Worm (Caenorhabditis elegans) whole organism, late embryonic: ENCODE results near the gene C02F5.13.

Experiments used
- C08G9.2 ChIP-seq: sonication (generic microtip); optimal IDR thresholded peaks from 2 replicates; lab custom pipeline; 2016; ENCODE audit warnings: mild to moderate bottlenecking, missing genetic modification characterization, moderate library complexity, missing compliant biosample characterization
- F13H6.1 ChIP-seq: sonication (generic microtip); optimal IDR thresholded peaks from 2 replicates; lab custom pipeline; 2016; ENCODE audit warnings: missing genetic modification characterization, missing compliant biosample characterization
- K02D7.2 ChIP-seq: sonication (generic microtip); optimal IDR thresholded peaks from 2 replicates; lab custom pipeline; 2017; ENCODE audit warnings: mild to moderate bottlenecking, missing genetic modification characterization, missing compliant biosample characterization
- T23F11.4 ChIP-seq: fragments of 200-800 bp; sonication (Bioruptor generic); optimal IDR thresholded peaks from 2 replicates; lab custom pipeline; 2018; ENCODE audit warnings: mild to moderate bottlenecking, missing genetic modification characterization, missing compliant biosample characterization
- Y22D7AL.16 ChIP-seq: sonication (generic microtip); optimal IDR thresholded peaks from 2 replicates; lab custom pipeline; 2016; ENCODE audit warnings: missing genetic modification characterization, missing compliant biosample characterization
- ahr-1 ChIP-seq: sonication (generic microtip); optimal IDR thresholded peaks from 2 replicates; lab custom pipeline; 2016; ENCODE audit warnings: missing genetic modification characterization, missing compliant biosample characterization
- ama-1 ChIP-seq: fragments of 150-350 bp; optimal IDR thresholded peaks from 2 replicates; lab custom pipeline; 2014
- ceh-19 ChIP-seq: fragments of 200-800 bp; sonication (Bioruptor generic); optimal IDR thresholded peaks from 2 replicates; lab custom pipeline; 2018; ENCODE audit warnings: mild to moderate bottlenecking, missing genetic modification characterization, missing compliant biosample characterization
- ceh-2 ChIP-seq: sonication (generic microtip); optimal IDR thresholded peaks from 2 replicates; lab custom pipeline; 2016; ENCODE audit warnings: missing genotype, missing genetic modification characterization, missing compliant biosample characterization
- ceh-22 ChIP-seq: sonication (generic microtip); optimal IDR thresholded peaks from 2 replicates; lab custom pipeline; 2017; ENCODE audit warnings: missing biosample characterization, missing genetic modification characterization
- ceh-24 ChIP-seq: sonication (generic microtip); optimal IDR thresholded peaks from 2 replicates; lab custom pipeline; 2016; ENCODE audit warnings: mild to moderate bottlenecking, missing genetic modification characterization, missing compliant biosample characterization
- ceh-34 ChIP-seq: sonication (generic microtip); optimal IDR thresholded peaks from 2 replicates; lab custom pipeline; 2016; ENCODE audit warnings: mild to moderate bottlenecking, missing genetic modification characterization, missing compliant biosample characterization
- ceh-45 ChIP-seq: fragments of 200-800 bp; sonication (Bioruptor generic); IDR thresholded peaks from 2 replicates; pipeline ENCODE4 v1.3.6; 2022; ENCODE audit warnings: missing genetic modification reagents, missing genetic modification characterization, missing compliant biosample characterization
- ceh-48 ChIP-seq: sonication (generic microtip); optimal IDR thresholded peaks from 2 replicates; lab custom pipeline; 2016; ENCODE audit warnings: missing genetic modification characterization, inconsistent platforms, missing compliant biosample characterization
- che-1 ChIP-seq: sonication (generic microtip); optimal IDR thresholded peaks from 2 replicates; lab custom pipeline; 2016; ENCODE audit warnings: mild to moderate bottlenecking, missing genetic modification characterization, missing compliant biosample characterization
- dmd-4 ChIP-seq: sonication (generic microtip); optimal IDR thresholded peaks from 2 replicates; lab custom pipeline; 2016; ENCODE audit warnings: borderline replicate concordance, missing genetic modification characterization, missing compliant biosample characterization
- dve-1 ChIP-seq: sonication (generic microtip); optimal IDR thresholded peaks from 2 replicates; lab custom pipeline; 2017; ENCODE audit warnings: antibody characterized with exemption, mild to moderate bottlenecking, missing genetic modification characterization, missing compliant biosample characterization
- elt-4 ChIP-seq: sonication (generic microtip); optimal IDR thresholded peaks from 2 replicates; lab custom pipeline; 2016; ENCODE audit warnings: missing genetic modification characterization, missing compliant biosample characterization
- ets-4 ChIP-seq: sonication (generic microtip); optimal IDR thresholded peaks from 2 replicates; lab custom pipeline; 2016; ENCODE audit warnings: missing genetic modification characterization, missing compliant biosample characterization
- fax-1 ChIP-seq: sonication (generic microtip); optimal IDR thresholded peaks from 2 replicates; lab custom pipeline; 2016; ENCODE audit warnings: missing genotype, missing genetic modification characterization, missing compliant biosample characterization
- fkh-10 ChIP-seq: fragments of 150-350 bp; optimal IDR thresholded peaks from 2 replicates; lab custom pipeline; 2014; ENCODE audit warnings: missing biosample characterization, missing genetic modification reagents, missing genetic modification characterization
- gmeb-2 ChIP-seq: sonication (generic microtip); optimal IDR thresholded peaks from 2 replicates; lab custom pipeline; 2016; ENCODE audit warnings: missing genetic modification characterization, inconsistent platforms, missing compliant biosample characterization
- hlh-15 ChIP-seq: sonication (generic microtip); optimal IDR thresholded peaks from 2 replicates; lab custom pipeline; 2016; ENCODE audit warnings: missing genetic modification characterization, missing compliant biosample characterization
- hlh-30 ChIP-seq: sonication (generic microtip); optimal IDR thresholded peaks from 2 replicates; lab custom pipeline; 2017; ENCODE audit warnings: antibody characterized with exemption, missing genetic modification characterization, missing compliant biosample characterization; ENCODE audit not compliant: insufficient read depth
- hlh-8 ChIP-seq: sonication (generic microtip); optimal IDR thresholded peaks from 2 replicates; lab custom pipeline; 2016; ENCODE audit warnings: missing genotype, missing genetic modification characterization, missing compliant biosample characterization
- lim-6 ChIP-seq: sonication (generic microtip); optimal IDR thresholded peaks from 2 replicates; lab custom pipeline; 2016; ENCODE audit warnings: missing genetic modification characterization, missing compliant biosample characterization
- lin-11 ChIP-seq: fragments of 200-800 bp; sonication (Bioruptor generic); optimal IDR thresholded peaks from 2 replicates; lab custom pipeline; 2018; ENCODE audit warnings: mild to moderate bottlenecking, missing genetic modification characterization, missing compliant biosample characterization
- madf-2 ChIP-seq: sonication (generic microtip); optimal IDR thresholded peaks from 2 replicates; lab custom pipeline; 2017; ENCODE audit warnings: missing genetic modification characterization, missing compliant biosample characterization
- mec-3 ChIP-seq: sonication (generic microtip); optimal IDR thresholded peaks from 2 replicates; lab custom pipeline; 2016; ENCODE audit warnings: borderline replicate concordance, missing genetic modification characterization, missing compliant biosample characterization
- nfya-1 ChIP-seq: sonication (generic microtip); optimal IDR thresholded peaks from 2 replicates; lab custom pipeline; 2017; ENCODE audit warnings: missing genetic modification characterization, mild to moderate bottlenecking, missing compliant biosample characterization, antibody characterized with exemption, moderate library complexity
- nhr-11 ChIP-seq: fragments of 150-350 bp; optimal IDR thresholded peaks from 2 replicates; lab custom pipeline; 2014; ENCODE audit warnings: missing biosample characterization, missing genetic modification characterization
- nhr-232 ChIP-seq: sonication (generic microtip); optimal IDR thresholded peaks from 2 replicates; lab custom pipeline; 2016; ENCODE audit warnings: missing genetic modification characterization, missing compliant biosample characterization
- npax-4 ChIP-seq: sonication (generic microtip); optimal IDR thresholded peaks from 2 replicates; lab custom pipeline; 2016; ENCODE audit warnings: missing genetic modification characterization, missing compliant biosample characterization
- odd-2 ChIP-seq: sonication (generic microtip); optimal IDR thresholded peaks from 2 replicates; lab custom pipeline; 2017; ENCODE audit warnings: antibody characterized with exemption, mild to moderate bottlenecking, missing genetic modification characterization, missing compliant biosample characterization
- pax-1 ChIP-seq: fragments of 150-350 bp; optimal IDR thresholded peaks from 2 replicates; lab custom pipeline; 2014; ENCODE audit warnings: missing biosample characterization, missing genetic modification characterization
- pha-4 ChIP-seq: fragments of 150-350 bp; optimal IDR thresholded peaks from 2 replicates; lab custom pipeline; 2018; ENCODE audit warnings: missing biosample characterization, missing genetic modification reagents, missing genetic modification characterization
- pqm-1 ChIP-seq: sonication (generic microtip); optimal IDR thresholded peaks from 2 replicates; lab custom pipeline; 2016; ENCODE audit warnings: missing genetic modification characterization, missing compliant biosample characterization
- pros-1 ChIP-seq: fragments of 150-350 bp; optimal IDR thresholded peaks from 2 replicates; lab custom pipeline; 2014; ENCODE audit warnings: missing biosample characterization, missing genetic modification reagents, missing genetic modification characterization
- ref-2 ChIP-seq: sonication (generic microtip); optimal IDR thresholded peaks from 2 replicates; lab custom pipeline; 2016; ENCODE audit warnings: missing genetic modification characterization, missing compliant biosample characterization
- sox-2 ChIP-seq: fragments of 200-800 bp; sonication (Bioruptor generic); IDR thresholded peaks from 2 replicates; pipeline ENCODE4 v1.3.6; 2022; ENCODE audit warnings: missing genetic modification reagents, missing genetic modification characterization, missing compliant biosample characterization
- sox-4 ChIP-seq: sonication (generic microtip); optimal IDR thresholded peaks from 2 replicates; lab custom pipeline; 2017; ENCODE audit warnings: mild to moderate bottlenecking, missing genetic modification characterization, inconsistent platforms, missing compliant biosample characterization
- syd-9 ChIP-seq: sonication (generic microtip); optimal IDR thresholded peaks from 2 replicates; lab custom pipeline; 2016; ENCODE audit warnings: mild to moderate bottlenecking, missing genetic modification characterization, moderate library complexity, missing compliant biosample characterization
- tbx-2 ChIP-seq: sonication (generic microtip); optimal IDR thresholded peaks from 2 replicates; lab custom pipeline; 2016; ENCODE audit warnings: missing genetic modification characterization, missing compliant biosample characterization
- ttx-3 ChIP-seq: sonication (generic microtip); optimal IDR thresholded peaks from 2 replicates; lab custom pipeline; 2016; ENCODE audit warnings: missing genetic modification reagents, missing genetic modification characterization, missing compliant biosample characterization
- unc-3 ChIP-seq, 2 experiments: fragments of 200-800 bp in 1 of 2; sonication (Bioruptor generic) in 1 of 2; sonication (generic microtip) in 1 of 2; conservative IDR thresholded peaks in 1 of 2; optimal IDR thresholded peaks in 1 of 2; 2 replicates each; pipeline versions ENCODE4 v1.3.6 to Lab custom; 2016 to 2022; ENCODE audit warnings: missing compliant biosample characterization in 2 of 2, missing genetic modification characterization in 2 of 2, missing genetic modification reagents in 1 of 2
- unc-42 ChIP-seq: sonication (generic microtip); optimal IDR thresholded peaks from 2 replicates; lab custom pipeline; 2016; ENCODE audit warnings: missing genotype, missing genetic modification characterization, missing compliant biosample characterization
- unc-55 ChIP-seq: sonication (generic microtip); optimal IDR thresholded peaks from 2 replicates; lab custom pipeline; 2017; ENCODE audit warnings: missing biosample characterization, missing genetic modification reagents, missing genetic modification characterization
- zip-5 ChIP-seq: sonication (generic microtip); optimal IDR thresholded peaks from 2 replicates; lab custom pipeline; 2016; ENCODE audit warnings: missing genetic modification characterization, missing compliant biosample characterization
- ztf-16 ChIP-seq: sonication (generic microtip); optimal IDR thresholded peaks from 2 replicates; lab custom pipeline; 2017; ENCODE audit warnings: missing genetic modification characterization, missing compliant biosample characterization

Gene C02F5.13

ce11 chrIII:8249381-8249780, 2.2 kb downstream of the C02F5.13 start, which contains the start of the genes C02F5.10 and C02F5.2:
C02F5.10 (minus strand) TSS chrIII:8249481.
C02F5.2 (plus strand) TSS chrIII:8249619.
- TF ChIP-seq elt-4 (tag; lab: Kevin White, UChicago) (no peak), ttx-3 (tag; lab: Kevin White, UChicago) (no peak), F13H6.1 (tag; lab: Kevin White, UChicago) (no peak), ceh-19 (GFP tag; lab: Kevin White, UChicago) (no peak), hlh-8 (tag; lab: Kevin White, UChicago) (no peak), sox-2 (GFP tag; lab: Robert Waterston, UW) (no peak), ceh-48 (no peak), che-1 (no peak), nfya-1 (tag; lab: Kevin White, UChicago) (no peak), sox-4 (no peak), gmeb-2 (tag; lab: Kevin White, UChicago) (no peak), fkh-10 (GFP tag; lab: Kevin White, UChicago) (no peak), lim-6 (tag; lab: Kevin White, UChicago) (no peak), pax-1 (tag; lab: Kevin White, UChicago) (no peak), syd-9 (tag; lab: Kevin White, UChicago) (no peak)

ce11 chrIII:8250007-8250683, 3.0 kb downstream of the C02F5.13 start, which contains the start of gene knl-1:
knl-1 (plus strand) TSS chrIII:8250632.
- TF ChIP-seq F13H6.1 (tag; lab: Kevin White, UChicago): peak; percentile 2
- no peak for TF ChIP-seq Y22D7AL.16 (tag; lab: Kevin White, UChicago)
- peak; percentile 87 for TF ChIP-seq zip-5 (tag; lab: Kevin White, UChicago)
- TF ChIP-seq unc-3 (GFP tag; conservative IDR thresholded peaks at IDR 0.05; lab: Robert Waterston, UW): no peak
- peak; percentile 21 for TF ChIP-seq unc-3 (tag; optimal IDR thresholded peaks at IDR 0.05; lab: Kevin White, UChicago)
- no peak for TF ChIP-seq T23F11.4 (GFP tag; lab: Kevin White, UChicago)
- peak; percentile 68 for TF ChIP-seq C08G9.2
- TF ChIP-seq hlh-15: no peak
- TF ChIP-seq pros-1: no peak
- TF ChIP-seq hlh-30: no peak
- TF ChIP-seq ceh-45 (GFP tag; lab: Robert Waterston, UW): no peak
- TF ChIP-seq ceh-2 (tag; lab: Kevin White, UChicago): peak; percentile 68
- TF ChIP-seq dve-1: no peak
- no peak for TF ChIP-seq pha-4
- peak; percentile 33 for TF ChIP-seq nfya-1 (tag; lab: Kevin White, UChicago)
- no peak for TF ChIP-seq sox-4
- no peak for TF ChIP-seq unc-55 (GFP tag; lab: Kevin White, UChicago)
- TF ChIP-seq ama-1 (lab: Kevin White, UChicago): no peak
- peak; percentile 50 for TF ChIP-seq ahr-1 (tag; lab: Kevin White, UChicago)
- TF ChIP-seq pqm-1: no peak
- TF ChIP-seq npax-4 (tag; lab: Kevin White, UChicago): no peak
- no peak for TF ChIP-seq ztf-16 (tag; lab: Kevin White, UChicago)
- TF ChIP-seq ref-2 (tag; lab: Kevin White, UChicago): no peak
- TF ChIP-seq mec-3: no peak
- no peak for TF ChIP-seq pax-1 (tag; lab: Kevin White, UChicago)
- TF ChIP-seq che-1: no peak
- no peak for TF ChIP-seq odd-2
- TF ChIP-seq ceh-48: no peak
- no peak for TF ChIP-seq nhr-11 (tag; lab: Kevin White, UChicago)
- peak; percentile 38 for TF ChIP-seq ceh-34 (tag; lab: Kevin White, UChicago)
- TF ChIP-seq ceh-24 (tag; lab: Kevin White, UChicago): no peak
- TF ChIP-seq gmeb-2 (tag; lab: Kevin White, UChicago): no peak
- no peak for TF ChIP-seq lin-11 (tag; lab: Kevin White, UChicago)
- TF ChIP-seq tbx-2: peak; percentile 82
- peak; percentile 69 for TF ChIP-seq fax-1 (tag; lab: Kevin White, UChicago)
- TF ChIP-seq syd-9 (tag; lab: Kevin White, UChicago): no peak
- TF ChIP-seq madf-2: peak; percentile 20
- TF ChIP-seq K02D7.2 (tag; lab: Kevin White, UChicago): no peak
- no peak for TF ChIP-seq dmd-4 (tag; lab: Kevin White, UChicago)
- no peak for TF ChIP-seq ceh-22 (tag; lab: Kevin White, UChicago)
- peak; percentile 1 for TF ChIP-seq lim-6 (tag; lab: Kevin White, UChicago)
- TF ChIP-seq nhr-232 (tag; lab: Kevin White, UChicago): no peak
- TF ChIP-seq ets-4 (tag; lab: Kevin White, UChicago): peak; percentile 65
- no peak for TF ChIP-seq unc-42 (tag; lab: Kevin White, UChicago)
